Worm (Caenorhabditis elegans) whole organism, late embryonic: ENCODE results near the gene acdh-12.

ENCODE experiments used
- ama-1 ChIP-seq: fragments of 150-350 bp; optimal IDR thresholded peaks from 2 replicates; lab custom pipeline; 2014
- ceh-14 ChIP-seq: sonication (generic microtip); optimal IDR thresholded peaks from 2 replicates; lab custom pipeline; 2016; ENCODE audit warnings: missing genotype, missing genetic modification characterization, missing compliant biosample characterization
- ceh-2 ChIP-seq: sonication (generic microtip); optimal IDR thresholded peaks from 2 replicates; lab custom pipeline; 2016; ENCODE audit warnings: missing genotype, missing genetic modification characterization, missing compliant biosample characterization
- ceh-45 ChIP-seq: fragments of 200-800 bp; sonication (Bioruptor generic); IDR thresholded peaks from 2 replicates; pipeline ENCODE4 v1.3.6; 2022; ENCODE audit warnings: missing genetic modification reagents, missing genetic modification characterization, missing compliant biosample characterization
- ceh-48 ChIP-seq: sonication (generic microtip); optimal IDR thresholded peaks from 2 replicates; lab custom pipeline; 2016; ENCODE audit warnings: missing genetic modification characterization, inconsistent platforms, missing compliant biosample characterization
- ceh-9 ChIP-seq: sonication (generic microtip); optimal IDR thresholded peaks from 2 replicates; lab custom pipeline; 2016; ENCODE audit warnings: mild to moderate bottlenecking, missing genetic modification characterization, inconsistent platforms, missing compliant biosample characterization
- che-1 ChIP-seq: sonication (generic microtip); optimal IDR thresholded peaks from 2 replicates; lab custom pipeline; 2016; ENCODE audit warnings: mild to moderate bottlenecking, missing genetic modification characterization, missing compliant biosample characterization
- dve-1 ChIP-seq: sonication (generic microtip); optimal IDR thresholded peaks from 2 replicates; lab custom pipeline; 2017; ENCODE audit warnings: antibody characterized with exemption, mild to moderate bottlenecking, missing genetic modification characterization, missing compliant biosample characterization
- elt-4 ChIP-seq: sonication (generic microtip); optimal IDR thresholded peaks from 2 replicates; lab custom pipeline; 2016; ENCODE audit warnings: missing genetic modification characterization, missing compliant biosample characterization
- nfya-1 ChIP-seq: sonication (generic microtip); optimal IDR thresholded peaks from 2 replicates; lab custom pipeline; 2017; ENCODE audit warnings: missing genetic modification characterization, mild to moderate bottlenecking, missing compliant biosample characterization, antibody characterized with exemption, moderate library complexity
- nhr-11 ChIP-seq: fragments of 150-350 bp; optimal IDR thresholded peaks from 2 replicates; lab custom pipeline; 2014; ENCODE audit warnings: missing biosample characterization, missing genetic modification characterization
- pag-3 ChIP-seq: sonication (generic microtip); optimal IDR thresholded peaks from 2 replicates; lab custom pipeline; 2016; ENCODE audit warnings: missing compliant biosample characterization, missing genetic modification characterization, borderline replicate concordance
- tbx-2 ChIP-seq: sonication (generic microtip); optimal IDR thresholded peaks from 2 replicates; lab custom pipeline; 2016; ENCODE audit warnings: missing genetic modification characterization, missing compliant biosample characterization

DNA sequence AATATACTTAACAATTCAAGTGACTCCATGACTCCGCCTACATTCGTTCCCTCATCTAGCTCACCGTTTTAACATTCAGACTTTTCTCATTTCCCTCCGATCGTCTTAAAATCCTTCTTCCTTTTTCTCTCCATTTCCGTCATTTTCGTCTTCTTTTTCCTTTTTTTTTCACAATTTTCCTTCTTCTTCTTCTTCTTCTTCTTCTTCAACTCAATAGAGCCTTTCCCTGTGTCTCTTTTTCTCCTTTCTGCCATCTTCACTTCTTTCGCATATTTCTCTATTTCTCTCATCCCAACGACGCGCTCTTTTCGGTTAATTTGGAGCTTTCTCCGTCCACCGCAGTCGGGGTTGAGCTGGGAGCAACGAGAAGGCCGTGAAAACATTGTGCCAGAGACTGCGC, 12.8 kb downstream of the acdh-12 start:
- no peak for TF ChIP-seq ceh-9 (tag; lab: Kevin White, UChicago)
- TF ChIP-seq dve-1 (tag; lab: Kevin White, UChicago) = no peak
- TF ChIP-seq che-1 (tag; lab: Kevin White, UChicago) = no peak
- TF ChIP-seq tbx-2 (tag; lab: Kevin White, UChicago) = peak; percentile 0
- no peak for TF ChIP-seq ceh-2 (tag; lab: Kevin White, UChicago)
- TF ChIP-seq ceh-45 (GFP tag; lab: Robert Waterston, UW) = no peak
- TF ChIP-seq pag-3 = no peak
- no peak for TF ChIP-seq nhr-11 (tag; lab: Kevin White, UChicago)
- peak; percentile 27 for TF ChIP-seq nfya-1 (tag; lab: Kevin White, UChicago)
- TF ChIP-seq ceh-48 (tag; lab: Kevin White, UChicago) = no peak
- TF ChIP-seq ama-1 (lab: Kevin White, UChicago) = no peak
- TF ChIP-seq elt-4 (tag; lab: Kevin White, UChicago) = no peak
- TF ChIP-seq ceh-14 = no peak
